Fruit fly (Drosophila melanogaster) whole organism, embryonic: ENCODE results near the gene UbcE2H.

Experiments used
- BEAF-32 ChIP-seq: fragments of 200-800 bp; sonication (Bioruptor generic); optimal IDR thresholded peaks from 3 replicates; lab custom pipeline; 2017; ENCODE audit warnings: missing biosample characterization, missing genetic modification characterization, mild to moderate bottlenecking, moderate library complexity, missing genetic modification reagents
- CG10274 ChIP-seq: fragments of 200-800 bp; sonication (Bioruptor generic); optimal IDR thresholded peaks from 3 replicates; lab custom pipeline; 2017; ENCODE audit warnings: missing biosample characterization, mild to moderate bottlenecking, missing genetic modification characterization
- CG11504 ChIP-seq: fragments of 200-800 bp; sonication (Bioruptor generic); optimal IDR thresholded peaks from 3 replicates; lab custom pipeline; 2019; ENCODE audit warnings: missing biosample characterization, mild to moderate bottlenecking, missing genetic modification characterization, moderate library complexity
- CG12391 ChIP-seq: fragments of 200-800 bp; sonication (Bioruptor generic); optimal IDR thresholded peaks from 3 replicates; lab custom pipeline; 2018; ENCODE audit warnings: missing biosample characterization, mild to moderate bottlenecking, missing genetic modification characterization, moderate library complexity
- CG13624 ChIP-seq: fragments of 200-800 bp; sonication (Bioruptor generic); optimal IDR thresholded peaks from 2 replicates; lab custom pipeline; 2016; ENCODE audit warnings: missing biosample characterization, missing genetic modification characterization
- CG14014 ChIP-seq: fragments of 200-800 bp; sonication (Bioruptor generic); IDR thresholded peaks from 2 replicates; pipeline ENCODE4 v1.3.6; 2022; ENCODE audit warnings: missing biosample characterization, missing genetic modification characterization
- CG14710 ChIP-seq: fragments of 200-800 bp; sonication (Bioruptor generic); optimal IDR thresholded peaks from 3 replicates; lab custom pipeline; 2019; ENCODE audit warnings: missing biosample characterization, mild to moderate bottlenecking, missing genetic modification characterization, moderate library complexity
- CG15601 ChIP-seq: fragments of 200-800 bp; sonication (Bioruptor generic); optimal IDR thresholded peaks from 3 replicates; lab custom pipeline; 2019; ENCODE audit warnings: missing biosample characterization, mild to moderate bottlenecking, missing genetic modification characterization, moderate library complexity
- CG1603 ChIP-seq: fragments of 200-800 bp; sonication (Bioruptor generic); optimal IDR thresholded peaks from 2 replicates; lab custom pipeline; 2019; ENCODE audit warnings: missing biosample characterization, mild to moderate bottlenecking, missing genetic modification characterization, moderate library complexity
- CG17829 ChIP-seq: fragments of 200-800 bp; optimal IDR thresholded peaks from 2 replicates; lab custom pipeline; 2019; ENCODE audit warnings: missing biosample characterization, mild to moderate bottlenecking, missing genetic modification characterization, moderate library complexity
- CG17912 ChIP-seq: fragments of 200-800 bp; sonication (Bioruptor generic); optimal IDR thresholded peaks from 2 replicates; lab custom pipeline; 2018; ENCODE audit warnings: missing biosample characterization, mild to moderate bottlenecking, missing genetic modification characterization
- CG2712 ChIP-seq: fragments of 200-800 bp; optimal IDR thresholded peaks from 3 replicates; lab custom pipeline; 2019; ENCODE audit warnings: missing biosample characterization, mild to moderate bottlenecking, missing genetic modification characterization, moderate library complexity
- CG30020 ChIP-seq: fragments of 200-800 bp; optimal IDR thresholded peaks from 2 replicates; lab custom pipeline; 2019; ENCODE audit warnings: missing biosample characterization, mild to moderate bottlenecking, missing genetic modification characterization, moderate library complexity
- CG31388 ChIP-seq: fragments of 200-800 bp; sonication (Bioruptor generic); optimal IDR thresholded peaks from 2 replicates; lab custom pipeline; 2016; ENCODE audit warnings: missing biosample characterization, missing genetic modification characterization
- CG3407 ChIP-seq: fragments of 200-800 bp; sonication (Bioruptor generic); optimal IDR thresholded peaks from 2 replicates; lab custom pipeline; 2018; ENCODE audit warnings: missing biosample characterization, mild to moderate bottlenecking, missing genetic modification characterization
- CG3995 ChIP-seq: fragments of 200-800 bp; sonication (Bioruptor generic); optimal IDR thresholded peaks from 3 replicates; lab custom pipeline; 2016; ENCODE audit warnings: missing biosample characterization, missing genetic modification characterization
- CG4617 ChIP-seq: fragments of 200-800 bp; sonication (Bioruptor generic); optimal IDR thresholded peaks from 3 replicates; lab custom pipeline; 2016; ENCODE audit warnings: missing biosample characterization, missing genetic modification characterization, borderline replicate concordance
- CG4820 ChIP-seq: fragments of 200-800 bp; sonication (Bioruptor generic); optimal IDR thresholded peaks from 3 replicates; lab custom pipeline; 2016; ENCODE audit warnings: missing biosample characterization, missing genetic modification characterization
- CG8765 ChIP-seq: fragments of 200-800 bp; sonication (Bioruptor generic); IDR thresholded peaks from 2 replicates; pipeline ENCODE4 v1.3.6; 2022; ENCODE audit warnings: missing biosample characterization, missing genetic modification characterization
- CG8924 ChIP-seq: fragments of 200-800 bp; optimal IDR thresholded peaks from 3 replicates; lab custom pipeline; 2019; ENCODE audit warnings: missing biosample characterization, mild to moderate bottlenecking, missing genetic modification characterization, moderate library complexity
- CG8944 ChIP-seq: fragments of 200-800 bp; sonication (Bioruptor generic); optimal IDR thresholded peaks from 3 replicates; lab custom pipeline; 2016; ENCODE audit warnings: missing biosample characterization, missing genetic modification characterization
- CG9797 ChIP-seq: fragments of 200-800 bp; sonication (Bioruptor generic); optimal IDR thresholded peaks from 3 replicates; lab custom pipeline; 2018; ENCODE audit warnings: missing biosample characterization, mild to moderate bottlenecking, missing genetic modification characterization
- Ets97D ChIP-seq: fragments of 200-800 bp; sonication (Bioruptor generic); optimal IDR thresholded peaks from 3 replicates; lab custom pipeline; 2016; ENCODE audit warnings: missing biosample characterization, missing genetic modification characterization
- Fer3 ChIP-seq: fragments of 200-800 bp; sonication (Bioruptor generic); optimal IDR thresholded peaks from 2 replicates; lab custom pipeline; 2018; ENCODE audit warnings: missing biosample characterization, mild to moderate bottlenecking, missing genetic modification characterization, moderate library complexity
- Jarid2 ChIP-seq: fragments of 200-800 bp; sonication (Bioruptor generic); optimal IDR thresholded peaks from 3 replicates; lab custom pipeline; 2017; ENCODE audit warnings: mild to moderate bottlenecking, missing biosample characterization, missing genetic modification reagents, missing genetic modification characterization
- Lhr ChIP-seq: fragments of 200-800 bp; sonication (Bioruptor generic); optimal IDR thresholded peaks from 3 replicates; lab custom pipeline; 2017; ENCODE audit warnings: mild to moderate bottlenecking, missing biosample characterization, missing genetic modification reagents, missing genetic modification characterization
- MBD-R2 ChIP-seq: fragments of 200-800 bp; sonication (Bioruptor generic); IDR thresholded peaks from 2 replicates; pipeline ENCODE4 v1.3.6; 2022; ENCODE audit warnings: missing biosample characterization, missing genetic modification characterization
- MESR4 ChIP-seq: fragments of 200-800 bp; sonication (Bioruptor generic); optimal IDR thresholded peaks from 2 replicates; lab custom pipeline; 2018; ENCODE audit warnings: missing biosample characterization, mild to moderate bottlenecking, missing genetic modification characterization, moderate library complexity
- Sin3A ChIP-seq: fragments of >200 bp; optimal IDR thresholded peaks from 2 replicates; lab custom pipeline; 2018
- Tbp ChIP-seq: fragments of >200 bp; optimal IDR thresholded peaks from 2 replicates; lab custom pipeline; 2018; ENCODE audit warnings: missing biosample characterization, missing genetic modification characterization
- YL-1 ChIP-seq: fragments of 200-800 bp; sonication (Bioruptor generic); optimal IDR thresholded peaks from 3 replicates; lab custom pipeline; 2017; ENCODE audit warnings: missing biosample characterization, mild to moderate bottlenecking, missing genetic modification characterization
- amos ChIP-seq: fragments of 200-800 bp; sonication (Bioruptor generic); IDR thresholded peaks from 2 replicates; pipeline ENCODE4 v1.3.6; 2022; ENCODE audit warnings: missing biosample characterization, missing genetic modification characterization; ENCODE audit not compliant: partially characterized antibody
- bigmax ChIP-seq: fragments of 200-800 bp; sonication (Bioruptor generic); optimal IDR thresholded peaks from 2 replicates; lab custom pipeline; 2018; ENCODE audit warnings: missing biosample characterization, mild to moderate bottlenecking, missing genetic modification characterization
- crp ChIP-seq, 2 experiments: fragments of 200-800 bp; sonication (Bioruptor generic); optimal IDR thresholded peaks; 2 replicates in 1 of 2; 3 replicates in 1 of 2; lab custom pipeline; 2017; ENCODE audit warnings: missing biosample characterization in 2 of 2, missing genetic modification characterization in 2 of 2, mild to moderate bottlenecking in 1 of 2, moderate library complexity in 1 of 2
- gfzf ChIP-seq: fragments of 200-800 bp; sonication (Bioruptor generic); optimal IDR thresholded peaks from 2 replicates; lab custom pipeline; 2016; ENCODE audit warnings: missing biosample characterization, mild to moderate bottlenecking, missing genetic modification characterization, moderate library complexity
- grau ChIP-seq: fragments of 200-800 bp; optimal IDR thresholded peaks from 3 replicates; lab custom pipeline; 2019; ENCODE audit warnings: missing biosample characterization, mild to moderate bottlenecking, missing genetic modification characterization, moderate library complexity
- grn ChIP-seq: fragments of 200-800 bp; sonication (Bioruptor generic); optimal IDR thresholded peaks from 3 replicates; lab custom pipeline; 2017; ENCODE audit warnings: missing biosample characterization, missing genetic modification characterization
- gsb-n ChIP-seq: fragments of 200-800 bp; sonication (Bioruptor generic); optimal IDR thresholded peaks from 3 replicates; lab custom pipeline; 2018; ENCODE audit warnings: missing biosample characterization, mild to moderate bottlenecking, missing genetic modification characterization
- h ChIP-seq: fragments of >200 bp; optimal IDR thresholded peaks from 2 replicates; lab custom pipeline; 2017
- lbe ChIP-seq: fragments of 200-800 bp; sonication (Bioruptor generic); optimal IDR thresholded peaks from 2 replicates; lab custom pipeline; 2016; ENCODE audit warnings: missing biosample characterization, mild to moderate bottlenecking, missing genetic modification characterization
- luna ChIP-seq: fragments of 200-800 bp; sonication (Bioruptor generic); optimal IDR thresholded peaks from 2 replicates; lab custom pipeline; 2016; ENCODE audit warnings: missing biosample characterization, missing genetic modification characterization
- mam ChIP-seq: fragments of 200-800 bp; sonication (Bioruptor generic); optimal IDR thresholded peaks from 3 replicates; lab custom pipeline; 2016; ENCODE audit warnings: missing biosample characterization, missing genetic modification characterization
- nmo ChIP-seq: fragments of 200-800 bp; sonication (Bioruptor generic); optimal IDR thresholded peaks from 2 replicates; lab custom pipeline; 2018; ENCODE audit warnings: missing biosample characterization, mild to moderate bottlenecking, missing genetic modification characterization, moderate library complexity
- phol ChIP-seq: fragments of 200-800 bp; sonication (Bioruptor generic); optimal IDR thresholded peaks from 3 replicates; lab custom pipeline; 2018; ENCODE audit warnings: missing biosample characterization, mild to moderate bottlenecking, missing genetic modification characterization, moderate library complexity
- pzg ChIP-seq: fragments of 200-800 bp; sonication (Bioruptor generic); optimal IDR thresholded peaks from 3 replicates; lab custom pipeline; 2018; ENCODE audit warnings: missing biosample characterization, mild to moderate bottlenecking, missing genetic modification characterization, moderate library complexity
- rib ChIP-seq: fragments of 200-800 bp; sonication (Bioruptor generic); IDR thresholded peaks from 2 replicates; pipeline ENCODE4 v1.3.6; 2022; ENCODE audit warnings: missing biosample characterization, missing genetic modification characterization
- row ChIP-seq: fragments of 200-800 bp; sonication (Bioruptor generic); IDR thresholded peaks from 3 replicates; pipeline ENCODE4 v1.3.6; 2022; ENCODE audit warnings: missing biosample characterization, missing genetic modification characterization
- stwl ChIP-seq: fragments of 200-800 bp; sonication (Bioruptor generic); optimal IDR thresholded peaks from 3 replicates; lab custom pipeline; 2018; ENCODE audit warnings: missing biosample characterization, mild to moderate bottlenecking, missing genetic modification characterization, moderate library complexity
- zen ChIP-seq: fragments of 200-800 bp; sonication (Bioruptor generic); optimal IDR thresholded peaks from 3 replicates; lab custom pipeline; 2018; ENCODE audit warnings: missing biosample characterization, mild to moderate bottlenecking, missing genetic modification characterization, moderate library complexity

The UbcE2H gene

DNA sequence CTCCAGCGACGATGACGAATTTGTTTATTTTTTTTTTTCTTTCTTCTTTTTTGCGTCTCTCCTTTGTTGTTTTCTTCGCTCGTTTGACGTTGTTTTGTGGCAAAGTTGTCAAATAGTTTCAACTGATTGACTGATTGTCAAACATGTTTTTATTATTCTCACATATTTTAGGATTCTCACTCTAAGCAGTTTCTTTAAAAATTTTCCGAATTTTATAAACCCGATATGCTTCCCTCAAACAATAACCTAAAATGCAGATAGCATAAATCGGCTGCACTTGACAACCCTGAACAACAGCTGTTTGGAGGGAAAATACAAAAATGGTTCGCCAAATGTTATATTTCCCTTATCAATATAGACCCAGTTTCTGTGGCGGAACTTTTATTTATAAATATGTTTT lies 49.7 kb upstream of the UbcE2H start, which contains the start of gene CG17982 (continued):
- TF ChIP-seq gfzf (GFP tag; lab: Kevin White, UChicago), result peak; percentile 46
- no peak for TF ChIP-seq CG11504 (tag; lab: Kevin White, UChicago)
- peak; percentile 79 for TF ChIP-seq luna (GFP tag; lab: Kevin White, UChicago)
- TF ChIP-seq CG31388 (GFP tag; lab: Kevin White, UChicago), result no peak
- peak; percentile 84 for TF ChIP-seq CG14014 (GFP tag; lab: Robert Waterston, UW)
- peak; percentile 85 for TF ChIP-seq grau (tag; lab: Kevin White, UChicago)
- TF ChIP-seq CG8944, result peak; percentile 77
- no peak for TF ChIP-seq Tbp (GFP tag; lab: Kevin White, UChicago)

DNA sequence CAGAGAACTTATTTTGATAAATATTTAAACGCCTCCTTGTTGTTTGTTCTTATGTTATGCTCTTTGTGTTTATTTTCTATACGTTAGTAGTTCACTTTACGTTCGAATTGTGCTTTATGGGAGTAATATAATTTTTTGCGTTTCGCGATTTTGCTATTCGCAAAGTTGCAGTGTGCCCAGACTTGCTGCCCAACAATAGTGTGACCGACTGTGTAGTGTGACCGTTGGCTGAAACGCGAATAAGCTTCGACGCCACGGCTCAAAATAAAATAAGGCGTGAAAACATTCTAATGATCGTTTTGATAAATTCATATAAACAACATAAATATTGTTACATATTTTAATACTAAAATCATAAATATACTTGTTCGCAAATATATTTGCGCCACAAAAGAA lies 48.2 kb upstream of the UbcE2H start, which contains the start of gene Smox:
Gene Smox, minus strand, starts transcription at position 213 of the 396 bp plus-strand sequence.
- no peak for TF ChIP-seq grn (GFP tag; lab: Kevin White, UChicago)
- peak; percentile 35 for TF ChIP-seq lbe (GFP tag; lab: Kevin White, UChicago)
- TF ChIP-seq CG17829, result peak; percentile 21
- no peak for TF ChIP-seq CG3407 (GFP tag; lab: Kevin White, UChicago)
- TF ChIP-seq CG4617, result peak; percentile 75
- peak in 1 of 2 experiments; percentile 26 for TF ChIP-seq crp (GFP tag; optimal IDR thresholded peaks at IDR 0.05; lab: Kevin White, UChicago)
- peak; percentile 28 for TF ChIP-seq CG15601 (tag; lab: Kevin White, UChicago)
- TF ChIP-seq zen (tag; lab: Kevin White, UChicago), result peak; percentile 17
- peak; percentile 17 for TF ChIP-seq phol (tag; lab: Kevin White, UChicago)
- TF ChIP-seq CG2712, result peak; percentile 1
- TF ChIP-seq rib (GFP tag; lab: Robert Waterston, UW), result peak; percentile 65; the same call in 1 of the 2 replicates
- TF ChIP-seq row, result 0 out of 3 replicates have a peak, but pooled peaks have one; percentile 36
- TF ChIP-seq Sin3A (lab: Kevin White, UChicago), result peak; percentile 25
- peak; percentile 48 for TF ChIP-seq MESR4 (GFP tag; lab: Kevin White, UChicago)
- peak; percentile 15 for TF ChIP-seq gsb-n
- peak; percentile 48 for TF ChIP-seq CG3995
- TF ChIP-seq YL-1 (GFP tag; lab: Kevin White, UChicago), result peak; percentile 52
- peak; percentile 18 for TF ChIP-seq Ets97D
- peak; percentile 60 for TF ChIP-seq stwl (tag; lab: Kevin White, UChicago)
- TF ChIP-seq CG10274, result no peak
- TF ChIP-seq CG8765, result no peak
- TF ChIP-seq CG12391, result peak; percentile 4
- TF ChIP-seq h (lab: Kevin White, UChicago), result no peak
- no peak for TF ChIP-seq CG4820 (GFP tag; lab: Kevin White, UChicago)
- peak; percentile 53 for TF ChIP-seq Lhr (GFP tag; lab: Kevin White, UChicago)
- TF ChIP-seq gfzf (GFP tag; lab: Kevin White, UChicago), result peak; percentile 87
- TF ChIP-seq CG9797 (GFP tag; lab: Kevin White, UChicago), result peak; percentile 97
- no peak for TF ChIP-seq Jarid2 (GFP tag; lab: Kevin White, UChicago)
- peak; percentile 26 for TF ChIP-seq CG8924 (tag; lab: Kevin White, UChicago)
- TF ChIP-seq nmo (GFP tag; lab: Kevin White, UChicago), result peak; percentile 23
- peak; percentile 37 for TF ChIP-seq CG14710 (tag; lab: Kevin White, UChicago)
- TF ChIP-seq pzg (GFP tag; lab: Kevin White, UChicago), result peak; percentile 73
- TF ChIP-seq mam (GFP tag; lab: Kevin White, UChicago), result no peak
- peak; percentile 43 for TF ChIP-seq MBD-R2 (GFP tag; lab: Robert Waterston, UW)
- peak; percentile 43 for TF ChIP-seq BEAF-32 (GFP tag; lab: Kevin White, UChicago)
- TF ChIP-seq CG1603 (tag; lab: Kevin White, UChicago), result peak; percentile 65
- TF ChIP-seq CG30020, result peak; percentile 19
- no peak for TF ChIP-seq CG17912
- peak; percentile 18 for TF ChIP-seq bigmax (GFP tag; lab: Kevin White, UChicago)
- peak; percentile 38 for TF ChIP-seq CG13624 (GFP tag; lab: Kevin White, UChicago)
- TF ChIP-seq amos (GFP tag; lab: Robert Waterston, UW), result no peak
- TF ChIP-seq Fer3, result no peak
